Worm (Caenorhabditis elegans) whole organism, L1 larva: ENCODE measurements around the gene set-25.

Experiments used
- blmp-1 ChIP-seq: fragments of 150-350 bp; optimal IDR thresholded peaks from 2 replicates; lab custom pipeline; 2014; ENCODE audit warnings: missing biosample characterization, missing genetic modification characterization
- fkh-10 ChIP-seq: sonication (generic microtip); optimal IDR thresholded peaks from 2 replicates; lab custom pipeline; 2017; ENCODE audit warnings: missing biosample characterization, missing genetic modification reagents, missing genetic modification characterization
- lir-3 ChIP-seq: sonication (generic microtip); optimal IDR thresholded peaks from 2 replicates; lab custom pipeline; 2016; ENCODE audit warnings: mild to moderate bottlenecking, missing genetic modification characterization, moderate library complexity, missing compliant biosample characterization; ENCODE audit not compliant: poor library complexity
- lsy-2 ChIP-seq, 2 experiments: fragments of 150-350 bp; optimal IDR thresholded peaks; 2 replicates each; lab custom pipeline; 2014; ENCODE audit warnings: missing biosample characterization in 2 of 2, missing genetic modification characterization in 2 of 2

DNA sequence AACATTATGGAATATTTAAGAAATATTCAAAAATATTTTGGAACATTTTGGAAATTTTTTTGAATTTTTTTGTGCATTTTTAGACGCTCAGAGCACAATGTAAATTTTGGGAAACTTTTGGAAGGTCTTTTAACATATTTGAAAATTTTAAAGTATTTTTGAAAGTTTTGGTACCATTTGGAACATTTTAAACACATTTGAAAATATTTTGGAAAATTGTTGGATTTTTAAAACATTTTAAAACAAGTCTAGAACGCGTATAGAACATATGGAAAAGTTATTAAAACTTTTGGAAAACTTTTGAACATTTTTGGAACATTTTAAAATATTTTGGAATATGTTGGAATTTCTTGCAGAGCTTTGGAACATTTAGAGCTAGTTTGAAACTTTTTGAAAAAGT lies 40.9 kb upstream of the set-25 start, which contains the start of gene sdz-20:
- TF ChIP-seq lsy-2 (tag; optimal IDR thresholded peaks at IDR 0.05; lab: Kevin White, UChicago), result no peak
- no peak for TF ChIP-seq lir-3 (tag; lab: Kevin White, UChicago)
- no peak for TF ChIP-seq fkh-10 (GFP tag; lab: Kevin White, UChicago)
- no peak for TF ChIP-seq blmp-1 (tag; lab: Kevin White, UChicago)
